Fruit fly (Drosophila melanogaster): ENCODE measurements around the gene PpD3.

PpD3 gene

DNA sequence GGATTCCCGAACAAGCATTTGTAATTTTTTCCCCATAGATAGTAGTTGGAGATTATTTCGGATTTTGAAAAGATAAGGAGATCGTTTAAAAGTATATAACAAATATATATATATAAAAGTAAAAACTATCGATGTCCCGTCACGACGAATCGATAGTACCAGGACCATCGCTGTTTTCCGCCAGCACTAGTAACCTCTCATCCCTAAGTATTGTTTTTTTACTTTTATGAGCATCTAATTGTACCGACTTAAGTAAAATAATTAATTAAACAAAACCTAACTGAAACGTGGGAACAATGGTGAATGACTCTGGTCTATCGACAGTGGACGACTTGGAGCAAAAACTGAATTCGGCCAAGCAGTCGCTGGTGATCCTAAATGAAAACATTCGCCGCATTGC lies 7.0 kb upstream of the PpD3 start, which contains the start of gene Pnn (continued):
- TF ChIP-seq CG17385 (GFP tag; optimal IDR thresholded peaks at IDR 0.05) (no peak), NfI (GFP tag; optimal IDR thresholded peaks at IDR 0.05) (no peak), chm (GFP tag; IDR thresholded peaks at IDR 0.05) (no peak), Xrp1 (GFP tag; IDR thresholded peaks at IDR 0.05) (no peak), YL-1 (GFP tag; optimal IDR thresholded peaks at IDR 0.05) (peak; percentile 21), CG8388 (GFP tag; optimal IDR thresholded peaks at IDR 0.05) (no peak), CG13424 (tag; optimal IDR thresholded peaks at IDR 0.05) (no peak), lola (GFP tag; optimal IDR thresholded peaks at IDR 0.05) (no peak), HLH3B (GFP tag; IDR thresholded peaks at IDR 0.05) (no peak), CG15011 (GFP tag; optimal IDR thresholded peaks at IDR 0.05) (no peak), CG11696 (GFP tag; IDR thresholded peaks at IDR 0.05) (no peak), ato (GFP tag; IDR thresholded peaks at IDR 0.05; ENCODE audit: partially characterized antibody) (peak; percentile 81; the same call in 1 of the 2 replicates), ewg (GFP tag; optimal IDR thresholded peaks at IDR 0.05) (no peak), CG4617 (GFP tag; optimal IDR thresholded peaks at IDR 0.05; ENCODE audit: borderline replicate concordance) (peak; percentile 77), prd (optimal IDR thresholded peaks at IDR 0.05) (no peak), prd (GFP tag; IDR thresholded peaks at IDR 0.05) (no peak), hkb (optimal IDR thresholded peaks at IDR 0.05) (no peak), hkb (GFP tag; IDR thresholded peaks at IDR 0.05) (no peak), nerfin-1 (tag; optimal IDR thresholded peaks at IDR 0.05) (no peak), vnd (GFP tag; IDR thresholded peaks at IDR 0.05; ENCODE audit: partially characterized antibody) (peak; percentile 90), zf30C (GFP tag; optimal IDR thresholded peaks at IDR 0.05) (no peak), Deaf1 (tag; optimal IDR thresholded peaks at IDR 0.05) (no peak), ERR (GFP tag; optimal IDR thresholded peaks at IDR 0.05) (no peak), CG32532 (GFP tag; IDR thresholded peaks at IDR 0.05) (no peak), sr (GFP tag; IDR thresholded peaks at IDR 0.05) (no peak), Side (GFP tag; optimal IDR thresholded peaks at IDR 0.05) (no peak), CG3847 (GFP tag; IDR thresholded peaks at IDR 0.05) (no peak; the same call in 1 of the 2 replicates), CG14965 (GFP tag; optimal IDR thresholded peaks at IDR 0.05; ENCODE audit: borderline replicate concordance) (no peak), pzg (GFP tag; optimal IDR thresholded peaks at IDR 0.05) (peak; percentile 53), Dll (GFP tag; IDR thresholded peaks at IDR 0.05; ENCODE audit: partially characterized antibody) (peak; percentile 91), peb (GFP tag; IDR thresholded peaks at IDR 0.05) (no peak), crol (GFP tag; IDR thresholded peaks at IDR 0.05) (no peak), CG2889 (GFP tag; IDR thresholded peaks at IDR 0.05) (no peak), Aef1 (GFP tag; IDR thresholded peaks at IDR 0.05) (no peak), sob (GFP tag; IDR thresholded peaks at IDR 0.05) (no peak), al (GFP tag; IDR thresholded peaks at IDR 0.05) (0 out of 2 replicates have a peak, but pooled peaks have one; percentile 6), fd64A (GFP tag; optimal IDR thresholded peaks at IDR 0.05) (no peak), NK7.1 (GFP tag; optimal IDR thresholded peaks at IDR 0.05) (no peak), CG14667 (GFP tag; IDR thresholded peaks at IDR 0.05) (no peak), h (optimal IDR thresholded peaks at IDR 0.05) (no peak), Opbp (GFP tag; IDR thresholded peaks at IDR 0.05; ENCODE audit: partially characterized antibody) (peak; percentile 94), CG12659 (GFP tag; optimal IDR thresholded peaks at IDR 0.05) (peak; percentile 30), C15 (GFP tag; IDR thresholded peaks at IDR 0.05) (no peak), dan (GFP tag; IDR thresholded peaks at IDR 0.05) (no peak), Scr (GFP tag; IDR thresholded peaks at IDR 0.05; ENCODE audit: partially characterized antibody) (peak; percentile 93), odd (GFP tag; optimal IDR thresholded peaks at IDR 0.05) (no peak), D (optimal IDR thresholded peaks at IDR 0.05) (no peak), D (GFP tag; optimal IDR thresholded peaks at IDR 0.05) (peak; percentile 16), slbo (GFP tag; IDR thresholded peaks at IDR 0.05) (no peak), psq (GFP tag; optimal IDR thresholded peaks at IDR 0.05) (no peak), Spps (tag; optimal IDR thresholded peaks at IDR 0.05) (no peak), Ada2b (GFP tag; IDR thresholded peaks at IDR 0.05) (no peak), CG1024 (GFP tag; IDR thresholded peaks at IDR 0.05) (no peak)

Data from whole organism, embryonic.